Worm (Caenorhabditis elegans) whole organism, L1 larva: ENCODE results near the gene srg-54.

Experiments used
- blmp-1 ChIP-seq: fragments of 150-350 bp; optimal IDR thresholded peaks from 2 replicates; lab custom pipeline; 2014; ENCODE audit warnings: missing biosample characterization, missing genetic modification characterization
- ceh-8 ChIP-seq: fragments of 200-800 bp; sonication (Bioruptor generic); optimal IDR thresholded peaks from 2 replicates; lab custom pipeline; 2018; ENCODE audit warnings: mild to moderate bottlenecking, missing genetic modification characterization, moderate library complexity, missing compliant biosample characterization
- hlh-17 ChIP-seq: fragments of 200-800 bp; sonication (Bioruptor generic); optimal IDR thresholded peaks from 2 replicates; lab custom pipeline; 2018; ENCODE audit warnings: missing genetic modification characterization, mild to moderate bottlenecking, missing compliant biosample characterization, moderate library complexity, borderline replicate concordance
- jun-1 ChIP-seq: fragments of 150-350 bp; optimal IDR thresholded peaks from 2 replicates; lab custom pipeline; 2014; ENCODE audit warnings: missing biosample characterization, missing genetic modification reagents, missing genetic modification characterization
- lin-15B ChIP-seq: fragments of 150-350 bp; sonication (generic microtip); optimal IDR thresholded peaks from 3 replicates; lab custom pipeline; 2014; ENCODE audit warnings: missing biosample characterization, missing genetic modification characterization
- nhr-28 ChIP-seq: fragments of 150-350 bp; optimal IDR thresholded peaks from 2 replicates; lab custom pipeline; 2014; ENCODE audit warnings: missing biosample characterization, missing genetic modification characterization
- unc-30 ChIP-seq: sonication (generic microtip); optimal IDR thresholded peaks from 2 replicates; lab custom pipeline; 2017; ENCODE audit warnings: missing biosample characterization, missing genetic modification characterization
- ztf-11 ChIP-seq, 2 experiments: sonication (generic microtip); optimal IDR thresholded peaks; 2 replicates each; lab custom pipeline; 2016 to 2017; ENCODE audit warnings: missing genetic modification characterization in 2 of 2, missing biosample characterization in 1 of 2, missing compliant biosample characterization in 1 of 2

ce11 chrV:14936587-14936986 is 12.6 kb upstream of the srg-54 start, which contains the start of gene C30G7.2:
- no peak for TF ChIP-seq unc-30 (tag; lab: Kevin White, UChicago)
- TF ChIP-seq jun-1 (tag; lab: Kevin White, UChicago): no peak
- TF ChIP-seq lin-15B: no peak
- no peak for TF ChIP-seq blmp-1 (tag; lab: Kevin White, UChicago)
- TF ChIP-seq hlh-17: no peak
- no peak for TF ChIP-seq ztf-11 (tag; optimal IDR thresholded peaks at IDR 0.05; lab: Kevin White, UChicago)
- TF ChIP-seq nhr-28: no peak
- no peak for TF ChIP-seq ceh-8 (GFP tag; lab: Kevin White, UChicago)
